Worm (Caenorhabditis elegans) whole organism, L3 larva: ENCODE data around the gene nhr-168.

Experiments
- R02D3.7 ChIP-seq: fragments of 150-350 bp; optimal IDR thresholded peaks from 2 replicates; lab custom pipeline; 2014; ENCODE audit warnings: missing biosample characterization, missing genetic modification characterization
- ZK546.5 ChIP-seq: sonication (generic microtip); optimal IDR thresholded peaks from 2 replicates; lab custom pipeline; 2017; ENCODE audit warnings: missing biosample characterization, missing genetic modification characterization
- aly-2 ChIP-seq: fragments of 150-350 bp; optimal IDR thresholded peaks from 2 replicates; lab custom pipeline; 2014; ENCODE audit warnings: missing biosample characterization, missing genetic modification characterization
- ama-1 ChIP-seq: fragments of 150-350 bp; optimal IDR thresholded peaks from 2 replicates; lab custom pipeline; 2018
- ceh-16 ChIP-seq: sonication (generic microtip); optimal IDR thresholded peaks from 2 replicates; lab custom pipeline; 2017; ENCODE audit warnings: missing biosample characterization, missing genetic modification characterization
- ceh-28 ChIP-seq: fragments of 150-350 bp; optimal IDR thresholded peaks from 2 replicates; lab custom pipeline; 2014; ENCODE audit warnings: missing biosample characterization, missing genetic modification reagents, missing genetic modification characterization
- ceh-82 ChIP-seq: fragments of 150-350 bp; optimal IDR thresholded peaks from 2 replicates; lab custom pipeline; 2014; ENCODE audit warnings: missing biosample characterization, missing genetic modification characterization
- egl-27 ChIP-seq: sonication (generic microtip); optimal IDR thresholded peaks from 4 replicates; lab custom pipeline; 2017; ENCODE audit warnings: missing biosample characterization, missing genetic modification reagents, missing genetic modification characterization
- egl-5 ChIP-seq: fragments of 150-350 bp; optimal IDR thresholded peaks from 2 replicates; lab custom pipeline; 2017; ENCODE audit warnings: missing biosample characterization, missing genetic modification reagents, missing genetic modification characterization, inconsistent platforms
- elt-1 ChIP-seq: fragments of 150-350 bp; optimal IDR thresholded peaks from 2 replicates; lab custom pipeline; 2014; ENCODE audit warnings: missing biosample characterization, missing genetic modification characterization
- elt-2 ChIP-seq: sonication (generic microtip); optimal IDR thresholded peaks from 2 replicates; lab custom pipeline; 2016; ENCODE audit warnings: missing genetic modification reagents, mild to moderate bottlenecking, missing genetic modification characterization, missing compliant biosample characterization
- elt-3 ChIP-seq, 3 experiments: fragments of 150-350 bp in 1 of 3; sonication (generic microtip) in 2 of 3; optimal IDR thresholded peaks; 2 replicates in 2 of 3; 4 replicates in 1 of 3; lab custom pipeline; 2014 to 2017; ENCODE audit warnings: missing biosample characterization in 3 of 3, missing genetic modification characterization in 3 of 3
- fkh-10 ChIP-seq: sonication (generic microtip); optimal IDR thresholded peaks from 2 replicates; lab custom pipeline; 2017; ENCODE audit warnings: missing biosample characterization, missing genetic modification reagents, missing genetic modification characterization
- fkh-2 ChIP-seq: fragments of 150-350 bp; optimal IDR thresholded peaks from 2 replicates; lab custom pipeline; 2014; ENCODE audit warnings: missing biosample characterization, missing genetic modification reagents, missing genetic modification characterization
- hmg-11 ChIP-seq: sonication (generic microtip); optimal IDR thresholded peaks from 2 replicates; lab custom pipeline; 2016; ENCODE audit warnings: missing genetic modification characterization, missing compliant biosample characterization
- jun-1 ChIP-seq: fragments of 150-350 bp; optimal IDR thresholded peaks from 2 replicates; lab custom pipeline; 2014; ENCODE audit warnings: missing biosample characterization, missing genetic modification reagents, missing genetic modification characterization
- lin-15B ChIP-seq: fragments of 150-350 bp; optimal IDR thresholded peaks from 2 replicates; lab custom pipeline; 2014; ENCODE audit warnings: missing biosample characterization, missing genetic modification characterization
- lin-39 ChIP-seq: fragments of 150-350 bp; optimal IDR thresholded peaks from 2 replicates; lab custom pipeline; 2018; ENCODE audit warnings: missing biosample characterization, missing genetic modification reagents, missing genetic modification characterization
- lsy-12 ChIP-seq: sonication (generic microtip); optimal IDR thresholded peaks from 2 replicates; lab custom pipeline; 2016; ENCODE audit warnings: mild to moderate bottlenecking, missing genetic modification characterization, missing compliant biosample characterization
- mdl-1 ChIP-seq: fragments of 150-350 bp; optimal IDR thresholded peaks from 2 replicates; lab custom pipeline; 2014; ENCODE audit warnings: missing biosample characterization, missing genetic modification characterization
- nfya-1 ChIP-seq: sonication (generic microtip); optimal IDR thresholded peaks from 2 replicates; lab custom pipeline; 2017; ENCODE audit warnings: missing genetic modification characterization, mild to moderate bottlenecking, missing compliant biosample characterization, antibody characterized with exemption, moderate library complexity; ENCODE audit not compliant: insufficient read depth
- nhr-11 ChIP-seq: fragments of 150-350 bp; optimal IDR thresholded peaks from 2 replicates; lab custom pipeline; 2014; ENCODE audit warnings: missing biosample characterization, missing genetic modification characterization
- nhr-23 ChIP-seq: fragments of 150-350 bp; optimal IDR thresholded peaks from 2 replicates; lab custom pipeline; 2014; ENCODE audit warnings: missing biosample characterization, missing genetic modification reagents, missing genetic modification characterization
- nhr-237 ChIP-seq: fragments of 150-350 bp; optimal IDR thresholded peaks from 2 replicates; lab custom pipeline; 2014; ENCODE audit warnings: missing biosample characterization, missing genetic modification characterization
- nhr-25 ChIP-seq: sonication (generic microtip); optimal IDR thresholded peaks from 2 replicates; lab custom pipeline; 2017; ENCODE audit warnings: missing biosample characterization, missing genetic modification characterization
- nhr-28 ChIP-seq: fragments of 150-350 bp; optimal IDR thresholded peaks from 2 replicates; lab custom pipeline; 2014; ENCODE audit warnings: missing biosample characterization, missing genetic modification characterization
- nhr-43 ChIP-seq: sonication (generic microtip); optimal IDR thresholded peaks from 2 replicates; lab custom pipeline; 2016; ENCODE audit warnings: mild to moderate bottlenecking, missing genetic modification characterization, missing compliant biosample characterization; ENCODE audit not compliant: poor library complexity, severe bottlenecking
- nhr-67 ChIP-seq: fragments of 150-350 bp; optimal IDR thresholded peaks from 2 replicates; lab custom pipeline; 2014; ENCODE audit warnings: missing biosample characterization, missing genetic modification characterization
- nhr-76 ChIP-seq: fragments of 150-350 bp; sonication (generic microtip); optimal IDR thresholded peaks from 5 replicates; lab custom pipeline; 2014; ENCODE audit warnings: missing biosample characterization, missing genetic modification characterization
- pha-4 ChIP-seq: fragments of 150-350 bp; optimal IDR thresholded peaks from 2 replicates; lab custom pipeline; 2014; ENCODE audit warnings: missing biosample characterization, missing genetic modification reagents, missing genetic modification characterization
- pqm-1 ChIP-seq: fragments of 150-350 bp; optimal IDR thresholded peaks from 2 replicates; lab custom pipeline; 2017; ENCODE audit warnings: missing biosample characterization, missing genetic modification characterization, inconsistent platforms
- sea-2 ChIP-seq: fragments of 150-350 bp; sonication (generic microtip); optimal IDR thresholded peaks from 4 replicates; lab custom pipeline; 2014; ENCODE audit warnings: missing biosample characterization, missing genetic modification reagents, missing genetic modification characterization
- skn-1 ChIP-seq: fragments of 150-350 bp; optimal IDR thresholded peaks from 2 replicates; lab custom pipeline; 2014; ENCODE audit warnings: missing biosample characterization, missing genetic modification characterization
- snpc-4 ChIP-seq: fragments of 150-350 bp; optimal IDR thresholded peaks from 2 replicates; lab custom pipeline; 2014; ENCODE audit warnings: missing biosample characterization, missing genetic modification characterization
- tbx-2 ChIP-seq: sonication (generic microtip); optimal IDR thresholded peaks from 2 replicates; lab custom pipeline; 2016; ENCODE audit warnings: mild to moderate bottlenecking, missing genetic modification characterization, missing compliant biosample characterization
- unc-39 ChIP-seq: sonication (generic microtip); optimal IDR thresholded peaks from 4 replicates; lab custom pipeline; 2017; ENCODE audit warnings: missing biosample characterization, missing genetic modification characterization
- unc-62 ChIP-seq: fragments of 150-350 bp; sonication (generic microtip); optimal IDR thresholded peaks from 4 replicates; lab custom pipeline; 2014; ENCODE audit warnings: missing biosample characterization, missing genetic modification reagents, missing genetic modification characterization

nhr-168 gene

ce11 chrV:13333386-13334180 lies at the start of gene nhr-168:
Gene nhr-168, minus strand, starts transcription at chrV:13333871.
- TF ChIP-seq ceh-82 (tag; lab: Kevin White, UChicago), result no peak
- peak; percentile 52 for TF ChIP-seq nhr-23 (tag; lab: Kevin White, UChicago)
- no peak for TF ChIP-seq lin-15B (tag; lab: Kevin White, UChicago)
- peak; percentile 77 for TF ChIP-seq elt-2
- peak; percentile 68 for TF ChIP-seq pqm-1
- TF ChIP-seq elt-1 (tag; lab: Kevin White, UChicago), result peak; percentile 96
- TF ChIP-seq nhr-25, result peak; percentile 28
- peak; percentile 34 for TF ChIP-seq jun-1 (tag; lab: Kevin White, UChicago)

DNA sequence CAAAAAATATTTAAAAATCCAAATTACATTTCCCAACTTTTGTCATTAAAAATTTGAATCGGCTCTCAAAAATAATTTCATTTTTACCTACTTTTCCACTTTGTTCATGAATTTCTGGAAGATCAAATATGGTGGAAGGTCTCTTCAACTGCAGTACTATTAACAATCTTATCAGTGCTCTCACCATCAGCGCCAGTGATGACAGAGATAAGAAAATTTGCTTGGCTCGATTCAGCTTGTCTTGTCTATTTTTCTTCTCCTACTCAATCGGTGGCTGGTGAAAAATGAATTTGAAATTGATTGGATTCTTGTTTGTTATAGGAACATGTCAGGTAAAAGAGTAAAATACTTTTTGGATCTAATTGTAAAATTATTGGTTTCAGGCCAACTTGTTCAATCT lies 47.3 kb upstream of the nhr-168 start, which contains the start of gene cpz-2:
Gene cpz-2 (plus strand): TSS at position 210 of the 400 bp plus-strand sequence.
- TF ChIP-seq ceh-82 (tag; lab: Kevin White, UChicago) (no peak), pqm-1 (peak; percentile 44), nhr-76 (tag; lab: Kevin White, UChicago) (no peak), unc-39 (tag; lab: Kevin White, UChicago) (no peak), ZK546.5 (tag; lab: Kevin White, UChicago) (no peak), nfya-1 (tag; lab: Kevin White, UChicago) (no peak), ceh-28 (no peak), egl-27 (tag; lab: Kevin White, UChicago) (no peak), nhr-237 (tag; lab: Kevin White, UChicago) (no peak), R02D3.7 (tag; lab: Kevin White, UChicago) (no peak), hmg-11 (tag; lab: Kevin White, UChicago) (no peak), sea-2 (GFP tag; lab: Kevin White, UChicago) (no peak), skn-1 (tag; lab: Kevin White, UChicago) (no peak), elt-2 (peak; percentile 85), pha-4 (no peak), nhr-25 (no peak), snpc-4 (no peak), egl-5 (tag; lab: Kevin White, UChicago) (no peak)

DNA sequence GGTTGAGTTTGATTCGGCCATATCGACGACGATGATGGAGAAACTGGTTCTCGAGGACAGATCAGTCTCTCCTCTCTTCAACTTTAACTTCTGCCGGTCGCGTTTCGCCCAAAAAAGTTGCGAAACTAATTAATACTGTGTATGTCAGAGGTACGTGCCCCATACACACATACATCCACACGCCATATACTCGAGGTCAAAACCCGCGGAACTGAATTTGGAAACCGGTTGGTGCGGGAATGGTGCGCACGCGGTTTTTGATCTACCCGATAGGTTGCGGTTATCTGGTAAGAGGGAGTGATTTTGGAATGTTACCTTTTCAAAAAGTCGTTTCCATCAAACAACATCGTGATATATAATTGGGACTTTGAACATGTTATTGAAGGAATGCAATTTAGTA lies 46.5 kb upstream of the nhr-168 start, which contains the start of gene ifbp-1:
Gene ifbp-1 (minus strand): TSS at position 85 of the 400 bp plus-strand sequence.
- TF ChIP-seq nhr-11 (tag; lab: Kevin White, UChicago), result no peak
- TF ChIP-seq ZK546.5 (tag; lab: Kevin White, UChicago), result no peak
- TF ChIP-seq mdl-1 (tag; lab: Kevin White, UChicago), result peak; percentile 26
- TF ChIP-seq snpc-4, result no peak
- peak in 1 of 3 experiments; percentile 67 for TF ChIP-seq elt-3 (tag; optimal IDR thresholded peaks at IDR 0.05; lab: Kevin White, UChicago)
- no peak for TF ChIP-seq fkh-10
- TF ChIP-seq fkh-2 (tag; lab: Kevin White, UChicago), result no peak
- no peak for TF ChIP-seq aly-2 (tag; lab: Kevin White, UChicago)
- TF ChIP-seq hmg-11 (tag; lab: Kevin White, UChicago), result no peak
- TF ChIP-seq nhr-43 (tag; lab: Kevin White, UChicago), result peak; percentile 65
- no peak for TF ChIP-seq pha-4
- TF ChIP-seq unc-62 (GFP tag; lab: Kevin White, UChicago), result no peak
- peak; percentile 36 for TF ChIP-seq ceh-16
- TF ChIP-seq nhr-237 (tag; lab: Kevin White, UChicago), result no peak
- TF ChIP-seq R02D3.7 (tag; lab: Kevin White, UChicago), result peak; percentile 17
- no peak for TF ChIP-seq egl-27 (tag; lab: Kevin White, UChicago)
- no peak for TF ChIP-seq nhr-67 (tag; lab: Kevin White, UChicago)
- peak; percentile 0 for TF ChIP-seq jun-1 (tag; lab: Kevin White, UChicago)
- peak; percentile 16 for TF ChIP-seq tbx-2 (tag; lab: Kevin White, UChicago)
- TF ChIP-seq lsy-12, result peak; percentile 27
- TF ChIP-seq elt-1 (tag; lab: Kevin White, UChicago), result peak; percentile 54
- no peak for TF ChIP-seq nhr-28
- peak; percentile 88 for TF ChIP-seq nhr-23 (tag; lab: Kevin White, UChicago)
- TF ChIP-seq ama-1 (lab: Kevin White, UChicago), result no peak
- TF ChIP-seq nhr-25, result peak; percentile 96
- TF ChIP-seq skn-1 (tag; lab: Kevin White, UChicago), result no peak
- no peak for TF ChIP-seq lin-39 (tag; lab: Kevin White, UChicago)
- no peak for TF ChIP-seq unc-39 (tag; lab: Kevin White, UChicago)
